Fruit fly (Drosophila melanogaster) whole organism, embryonic: ENCODE data around the gene CG14014.

Experiments
- Bgb ChIP-seq: fragments of 200-800 bp; sonication (Bioruptor generic); IDR thresholded peaks from 2 replicates; pipeline ENCODE4 v1.3.6; 2022; ENCODE audit warnings: missing biosample characterization, missing genetic modification characterization; ENCODE audit not compliant: partially characterized antibody
- Bteb2 ChIP-seq: fragments of 200-800 bp; sonication (Bioruptor generic); optimal IDR thresholded peaks from 2 replicates; lab custom pipeline; 2016; ENCODE audit warnings: missing biosample characterization, missing genetic modification characterization
- CG10267 ChIP-seq: fragments of 200-800 bp; sonication (Bioruptor generic); optimal IDR thresholded peaks from 2 replicates; lab custom pipeline; 2018; ENCODE audit warnings: missing biosample characterization, mild to moderate bottlenecking, missing genetic modification characterization, moderate library complexity
- CG10543 ChIP-seq: fragments of 200-800 bp; sonication (Bioruptor generic); optimal IDR thresholded peaks from 3 replicates; lab custom pipeline; 2017; ENCODE audit warnings: missing biosample characterization, mild to moderate bottlenecking, missing genetic modification characterization, moderate library complexity
- CG10565 ChIP-seq: fragments of 200-800 bp; sonication (Bioruptor generic); optimal IDR thresholded peaks from 3 replicates; lab custom pipeline; 2016; ENCODE audit warnings: missing biosample characterization, mild to moderate bottlenecking, missing genetic modification characterization
- CG11085 ChIP-seq: fragments of 200-800 bp; sonication (Bioruptor generic); IDR thresholded peaks from 2 replicates; pipeline ENCODE4 v1.3.6; 2022; ENCODE audit warnings: missing biosample characterization, missing genetic modification characterization
- CG11093 ChIP-seq: fragments of 200-800 bp; sonication (Bioruptor generic); IDR thresholded peaks from 3 replicates; pipeline ENCODE4 v1.3.6; 2022; ENCODE audit warnings: missing biosample characterization, missing genetic modification characterization
- CG11504 ChIP-seq: fragments of 200-800 bp; sonication (Bioruptor generic); optimal IDR thresholded peaks from 3 replicates; lab custom pipeline; 2019; ENCODE audit warnings: missing biosample characterization, mild to moderate bottlenecking, missing genetic modification characterization, moderate library complexity
- CG14710 ChIP-seq: fragments of 200-800 bp; sonication (Bioruptor generic); optimal IDR thresholded peaks from 3 replicates; lab custom pipeline; 2019; ENCODE audit warnings: missing biosample characterization, mild to moderate bottlenecking, missing genetic modification characterization, moderate library complexity
- CG15011 ChIP-seq: fragments of 200-800 bp; sonication (Bioruptor generic); optimal IDR thresholded peaks from 3 replicates; lab custom pipeline; 2018; ENCODE audit warnings: missing biosample characterization, mild to moderate bottlenecking, missing genetic modification characterization
- CG17802 ChIP-seq: fragments of 200-800 bp; sonication (Bioruptor generic); optimal IDR thresholded peaks from 2 replicates; lab custom pipeline; 2018; ENCODE audit warnings: missing biosample characterization, mild to moderate bottlenecking, missing genetic modification characterization, moderate library complexity
- CG2202 ChIP-seq: fragments of 200-800 bp; sonication (Bioruptor generic); optimal IDR thresholded peaks from 2 replicates; lab custom pipeline; 2018; ENCODE audit warnings: missing biosample characterization, mild to moderate bottlenecking, missing genetic modification characterization
- CG2875 ChIP-seq: fragments of 200-800 bp; sonication (Bioruptor generic); optimal IDR thresholded peaks from 2 replicates; lab custom pipeline; 2017; ENCODE audit warnings: missing biosample characterization, mild to moderate bottlenecking, missing genetic modification characterization, missing genetic modification reagents
- CG30403 ChIP-seq: fragments of 200-800 bp; sonication (Bioruptor generic); optimal IDR thresholded peaks from 3 replicates; lab custom pipeline; 2016; ENCODE audit warnings: missing biosample characterization, missing genetic modification characterization
- CG31365 ChIP-seq: fragments of 200-800 bp; sonication (Bioruptor generic); optimal IDR thresholded peaks from 2 replicates; lab custom pipeline; 2018; ENCODE audit warnings: missing biosample characterization, mild to moderate bottlenecking, missing genetic modification characterization
- CG34224 ChIP-seq: fragments of 200-800 bp; sonication (Bioruptor generic); IDR thresholded peaks from 3 replicates; pipeline ENCODE4 v1.3.6; 2022; ENCODE audit warnings: missing biosample characterization, missing genetic modification characterization; ENCODE audit not compliant: partially characterized antibody
- CG4282 ChIP-seq: fragments of 200-800 bp; sonication (Bioruptor generic); optimal IDR thresholded peaks from 2 replicates; lab custom pipeline; 2016; ENCODE audit warnings: missing biosample characterization, missing genetic modification characterization
- CG6791 ChIP-seq: fragments of 200-800 bp; sonication (Bioruptor generic); IDR thresholded peaks from 3 replicates; pipeline ENCODE4 v1.3.6; 2022; ENCODE audit warnings: missing biosample characterization, missing genetic modification characterization; ENCODE audit not compliant: partially characterized antibody
- CG7372 ChIP-seq: fragments of 200-800 bp; sonication (Bioruptor generic); IDR thresholded peaks from 2 replicates; pipeline ENCODE4 v1.3.6; 2022; ENCODE audit warnings: missing biosample characterization, missing genetic modification characterization
- CG7963 ChIP-seq: fragments of 200-800 bp; sonication (Bioruptor generic); IDR thresholded peaks from 3 replicates; pipeline ENCODE4 v1.3.6; 2022; ENCODE audit warnings: missing biosample characterization, missing genetic modification characterization; ENCODE audit not compliant: partially characterized antibody
- CG8089 ChIP-seq: fragments of 200-800 bp; sonication (Bioruptor generic); optimal IDR thresholded peaks from 3 replicates; lab custom pipeline; 2016; ENCODE audit warnings: missing biosample characterization, missing genetic modification characterization
- Dll ChIP-seq: fragments of 200-800 bp; sonication (Bioruptor generic); IDR thresholded peaks from 4 replicates; pipeline ENCODE4 v1.3.6; 2022; ENCODE audit warnings: missing biosample characterization, missing genetic modification characterization; ENCODE audit not compliant: partially characterized antibody
- Doc3 ChIP-seq: fragments of 200-800 bp; sonication (Bioruptor generic); IDR thresholded peaks from 3 replicates; pipeline ENCODE4 v1.3.6; 2022; ENCODE audit warnings: missing biosample characterization, missing genetic modification characterization; ENCODE audit not compliant: partially characterized antibody
- E2f2 ChIP-seq: fragments of 200-800 bp; sonication (Bioruptor generic); IDR thresholded peaks from 2 replicates; pipeline ENCODE4 v1.3.6; 2022; ENCODE audit warnings: missing biosample characterization, missing genetic modification characterization
- Fer3 ChIP-seq: fragments of 200-800 bp; sonication (Bioruptor generic); optimal IDR thresholded peaks from 2 replicates; lab custom pipeline; 2018; ENCODE audit warnings: missing biosample characterization, mild to moderate bottlenecking, missing genetic modification characterization, moderate library complexity
- MESR4 ChIP-seq: fragments of 200-800 bp; sonication (Bioruptor generic); optimal IDR thresholded peaks from 2 replicates; lab custom pipeline; 2018; ENCODE audit warnings: missing biosample characterization, mild to moderate bottlenecking, missing genetic modification characterization, moderate library complexity
- Med ChIP-seq: fragments of 200-800 bp; sonication (Bioruptor generic); peaks from one replicate; lab custom pipeline; 2016; ENCODE audit warnings: missing biosample characterization, missing genetic modification characterization, mild to moderate bottlenecking, inconsistent platforms, moderate library complexity
- Myb ChIP-seq: fragments of 200-800 bp; sonication (Bioruptor generic); optimal IDR thresholded peaks from 2 replicates; lab custom pipeline; 2016; ENCODE audit warnings: missing biosample characterization, missing genetic modification characterization
- NC2β ChIP-seq: fragments of 200-800 bp; sonication (Bioruptor generic); optimal IDR thresholded peaks from 2 replicates; lab custom pipeline; 2016; ENCODE audit warnings: missing biosample characterization, missing genetic modification characterization
- Rfx ChIP-seq: fragments of 200-800 bp; sonication (Bioruptor generic); IDR thresholded peaks from 2 replicates; pipeline ENCODE4 v1.3.6; 2022; ENCODE audit warnings: missing biosample characterization, missing genetic modification characterization
- ac ChIP-seq: fragments of 200-800 bp; sonication (Bioruptor generic); optimal IDR thresholded peaks from 3 replicates; lab custom pipeline; 2017; ENCODE audit warnings: missing biosample characterization, mild to moderate bottlenecking, missing genetic modification characterization
- ase ChIP-seq: fragments of 200-800 bp; sonication (Bioruptor generic); IDR thresholded peaks from 3 replicates; pipeline ENCODE4 v1.3.6; 2022; ENCODE audit warnings: missing biosample characterization, missing genetic modification characterization
- bcd ChIP-seq: fragments of 200-800 bp; sonication (Bioruptor generic); optimal IDR thresholded peaks from 2 replicates; lab custom pipeline; 2017; ENCODE audit warnings: missing biosample characterization, mild to moderate bottlenecking, missing genetic modification characterization
- bsh ChIP-seq, 2 experiments: fragments of 200-800 bp; sonication (Bioruptor generic); optimal IDR thresholded peaks; 2 replicates each; lab custom pipeline; 2017 to 2018; ENCODE audit warnings: mild to moderate bottlenecking in 2 of 2, missing biosample characterization in 2 of 2, missing genetic modification characterization in 2 of 2, moderate library complexity in 1 of 2
- chinmo ChIP-seq: fragments of 200-800 bp; sonication (Bioruptor generic); IDR thresholded peaks from 4 replicates; pipeline ENCODE4 v1.3.6; 2022; ENCODE audit warnings: missing biosample characterization, missing genetic modification characterization; ENCODE audit not compliant: partially characterized antibody
- da ChIP-seq: fragments of 200-800 bp; sonication (Bioruptor generic); optimal IDR thresholded peaks from 2 replicates; lab custom pipeline; 2016; ENCODE audit warnings: missing biosample characterization, missing genetic modification characterization
- dimm ChIP-seq: fragments of 200-800 bp; sonication (Bioruptor generic); IDR thresholded peaks from 2 replicates; pipeline ENCODE4 v1.3.6; 2022; ENCODE audit warnings: missing biosample characterization, missing genetic modification characterization
- esg ChIP-seq: fragments of 200-800 bp; sonication (Bioruptor generic); conservative IDR thresholded peaks from 2 replicates; pipeline ENCODE4 v1.3.6; 2022; ENCODE audit warnings: missing biosample characterization, missing genetic modification characterization
- fd96Cb ChIP-seq: fragments of 200-800 bp; sonication (Bioruptor generic); optimal IDR thresholded peaks from 2 replicates; lab custom pipeline; 2018; ENCODE audit warnings: missing biosample characterization, mild to moderate bottlenecking, missing genetic modification characterization, moderate library complexity
- hkb ChIP-seq, 2 experiments: fragments of 200-800 bp in 1 of 2; fragments of >200 bp in 1 of 2; sonication (Bioruptor generic) in 1 of 2; IDR thresholded peaks in 1 of 2; optimal IDR thresholded peaks in 1 of 2; 2 replicates each; pipeline versions ENCODE4 v1.3.6 to Lab custom; 2017 to 2022; ENCODE audit warnings: missing biosample characterization in 1 of 2, missing genetic modification characterization in 1 of 2
- ken ChIP-seq: fragments of 200-800 bp; sonication (Bioruptor generic); IDR thresholded peaks from 3 replicates; pipeline ENCODE4 v1.3.6; 2022; ENCODE audit warnings: missing biosample characterization, missing genetic modification characterization
- klu ChIP-seq: fragments of 200-800 bp; sonication (Bioruptor generic); IDR thresholded peaks from 2 replicates; pipeline ENCODE4 v1.3.6; 2022; ENCODE audit warnings: missing biosample characterization, missing genetic modification characterization
- mld ChIP-seq: fragments of 200-800 bp; sonication (Bioruptor generic); IDR thresholded peaks from 3 replicates; pipeline ENCODE4 v1.3.6; 2022; ENCODE audit warnings: missing biosample characterization, missing genetic modification characterization; ENCODE audit not compliant: partially characterized antibody
- nerfin-2 ChIP-seq: fragments of 200-800 bp; sonication (Bioruptor generic); IDR thresholded peaks from 2 replicates; pipeline ENCODE4 v1.3.6; 2022; ENCODE audit warnings: missing biosample characterization, missing genetic modification characterization; ENCODE audit not compliant: partially characterized antibody
- nmo ChIP-seq: fragments of 200-800 bp; sonication (Bioruptor generic); optimal IDR thresholded peaks from 2 replicates; lab custom pipeline; 2018; ENCODE audit warnings: missing biosample characterization, mild to moderate bottlenecking, missing genetic modification characterization, moderate library complexity
- slbo ChIP-seq: fragments of 200-800 bp; sonication (Bioruptor generic); IDR thresholded peaks from 2 replicates; pipeline ENCODE4 v1.3.6; 2022; ENCODE audit warnings: missing biosample characterization, missing genetic modification characterization
- sna ChIP-seq: fragments of 200-800 bp; sonication (Bioruptor generic); IDR thresholded peaks from 2 replicates; pipeline ENCODE4 v1.3.6; 2022; ENCODE audit warnings: missing biosample characterization, missing genetic modification characterization; ENCODE audit not compliant: partially characterized antibody
- wek ChIP-seq: fragments of 200-800 bp; sonication (Bioruptor generic); optimal IDR thresholded peaks from 3 replicates; lab custom pipeline; 2018; ENCODE audit warnings: missing biosample characterization, mild to moderate bottlenecking, missing genetic modification characterization, moderate library complexity

The CG14014 gene

dm6 chr2L:5525723-5526122, 24.9 kb downstream of the CG14014 start, which contains the start of gene Cap-D3 (continued):
- TF ChIP-seq CG2875 (GFP tag; lab: Kevin White, UChicago), result no peak
- no peak for TF ChIP-seq nmo
- no peak for TF ChIP-seq CG4282 (GFP tag; lab: Kevin White, UChicago)
- peak; percentile 94 for TF ChIP-seq CG17802 (tag; lab: Kevin White, UChicago)
- no peak for TF ChIP-seq ken (GFP tag; lab: Robert Waterston, UW)
- no peak for TF ChIP-seq fd96Cb
- peak; percentile 54 for TF ChIP-seq Med (GFP tag; lab: Kevin White, UChicago)
- no peak for TF ChIP-seq CG11093 (GFP tag; lab: Robert Waterston, UW)
- no peak for TF ChIP-seq wek (GFP tag; lab: Kevin White, UChicago)
- peak; percentile 55; the same call in 1 of the 2 replicates for TF ChIP-seq sna (GFP tag; lab: Robert Waterston, UW)
- peak; percentile 84 for TF ChIP-seq E2f2 (GFP tag; lab: Robert Waterston, UW)
- peak; percentile 53; the same call in 1 of the 3 replicates for TF ChIP-seq mld (GFP tag; lab: Robert Waterston, UW)
- TF ChIP-seq Dll (GFP tag; lab: Robert Waterston, UW), result peak; percentile 45; the same call in 2 of the 4 replicates
- peak; percentile 72 for TF ChIP-seq nerfin-2 (GFP tag; lab: Robert Waterston, UW)
- no peak for TF ChIP-seq CG11085 (GFP tag; lab: Robert Waterston, UW)
- no peak for TF ChIP-seq CG7372 (GFP tag; lab: Robert Waterston, UW)
- no peak for TF ChIP-seq CG15011 (GFP tag; lab: Kevin White, UChicago)
- TF ChIP-seq Doc3 (GFP tag; lab: Robert Waterston, UW), result no peak; the same call in 2 of the 3 replicates
- no peak for TF ChIP-seq da (GFP tag; lab: Kevin White, UChicago)
- no peak for TF ChIP-seq CG10565 (GFP tag; lab: Kevin White, UChicago)
- peak; percentile 71; the same call in 1 of the 4 replicates for TF ChIP-seq chinmo (GFP tag; lab: Robert Waterston, UW)
- TF ChIP-seq CG11504 (tag; lab: Kevin White, UChicago), result no peak
- TF ChIP-seq hkb (optimal IDR thresholded peaks at IDR 0.05; lab: Kevin White, UChicago), result no peak
- no peak for TF ChIP-seq hkb (GFP tag; IDR thresholded peaks at IDR 0.05; lab: Robert Waterston, UW)
- peak; percentile 60 for TF ChIP-seq Bgb (GFP tag; lab: Robert Waterston, UW)
- TF ChIP-seq ac, result no peak
- TF ChIP-seq dimm (GFP tag; lab: Robert Waterston, UW), result no peak
- TF ChIP-seq CG10543 (GFP tag; lab: Kevin White, UChicago), result no peak
- TF ChIP-seq CG31365 (tag; lab: Kevin White, UChicago), result no peak
- TF ChIP-seq slbo (GFP tag; lab: Robert Waterston, UW), result 0 out of 2 replicates have a peak, but pooled peaks have one; percentile 9
- TF ChIP-seq Rfx, result no peak
- peak; percentile 78 for TF ChIP-seq Myb
- TF ChIP-seq Bteb2 (GFP tag; lab: Kevin White, UChicago), result no peak
- TF ChIP-seq CG2202 (tag; lab: Kevin White, UChicago), result no peak
- TF ChIP-seq CG14710, result peak; percentile 91
- TF ChIP-seq bsh (GFP tag; optimal IDR thresholded peaks at IDR 0.05; lab: Kevin White, UChicago), result no peak
- TF ChIP-seq ase (GFP tag; lab: Robert Waterston, UW), result no peak
- TF ChIP-seq CG6791, result peak; percentile 78
- no peak for TF ChIP-seq Fer3 (tag; lab: Kevin White, UChicago)
- TF ChIP-seq CG10267 (tag; lab: Kevin White, UChicago), result no peak
- TF ChIP-seq NC2β (GFP tag; lab: Kevin White, UChicago), result no peak
- TF ChIP-seq bcd (GFP tag; lab: Kevin White, UChicago), result no peak
- peak; percentile 62; the same call in 1 of the 3 replicates for TF ChIP-seq CG7963 (GFP tag; lab: Robert Waterston, UW)
- peak; percentile 27 for TF ChIP-seq MESR4 (GFP tag; lab: Kevin White, UChicago)
- no peak for TF ChIP-seq esg
- TF ChIP-seq CG30403 (GFP tag; lab: Kevin White, UChicago), result no peak
- TF ChIP-seq CG34224, result peak; percentile 77
- no peak for TF ChIP-seq klu
- no peak for TF ChIP-seq CG8089 (GFP tag; lab: Kevin White, UChicago)
